Worm (Caenorhabditis elegans) whole organism, mixed stage, embryonic: ENCODE results near the gene sorb-1.

Source experiments
- bed-3 ChIP-seq: fragments of 200-800 bp; sonication (Bioruptor generic); optimal IDR thresholded peaks from 3 replicates; lab custom pipeline; 2018; ENCODE audit warnings: mild to moderate bottlenecking, missing genetic modification characterization, moderate library complexity, missing compliant biosample characterization
- blmp-1 ChIP-seq: fragments of 150-350 bp; optimal IDR thresholded peaks from 2 replicates; lab custom pipeline; 2014; ENCODE audit warnings: missing biosample characterization, missing genetic modification characterization
- ceh-83 ChIP-seq: fragments of 200-800 bp; sonication (Bioruptor generic); optimal IDR thresholded peaks from 2 replicates; lab custom pipeline; 2018; ENCODE audit warnings: mild to moderate bottlenecking, missing genetic modification characterization, missing compliant biosample characterization
- cnd-1 ChIP-seq: fragments of 200-800 bp; sonication (Bioruptor generic); optimal IDR thresholded peaks from 2 replicates; lab custom pipeline; 2018; ENCODE audit warnings: mild to moderate bottlenecking, missing genetic modification characterization, missing compliant biosample characterization
- drap-1 ChIP-seq: fragments of 200-800 bp; sonication (Bioruptor generic); optimal IDR thresholded peaks from 3 replicates; lab custom pipeline; 2018; ENCODE audit warnings: mild to moderate bottlenecking, missing genetic modification characterization, missing compliant biosample characterization
- elt-1 ChIP-seq: sonication (generic microtip); optimal IDR thresholded peaks from 2 replicates; lab custom pipeline; 2017; ENCODE audit warnings: missing genetic modification characterization, mild to moderate bottlenecking, missing compliant biosample characterization, antibody characterized with exemption, moderate library complexity, borderline replicate concordance; ENCODE audit not compliant: insufficient read depth
- lin-13 ChIP-seq: fragments of 150-350 bp; optimal IDR thresholded peaks from 2 replicates; lab custom pipeline; 2014; ENCODE audit warnings: missing biosample characterization, missing genetic modification characterization
- nhr-12 ChIP-seq: fragments of 150-350 bp; optimal IDR thresholded peaks from 2 replicates; lab custom pipeline; 2014; ENCODE audit warnings: missing biosample characterization, missing genetic modification characterization
- snpc-4 ChIP-seq: fragments of 150-350 bp; optimal IDR thresholded peaks from 2 replicates; lab custom pipeline; 2014; ENCODE audit warnings: missing biosample characterization, missing genetic modification characterization
- unc-120 ChIP-seq: sonication (generic microtip); optimal IDR thresholded peaks from 2 replicates; lab custom pipeline; 2017; ENCODE audit warnings: missing genetic modification characterization, missing compliant biosample characterization; ENCODE audit not compliant: poor library complexity, severe bottlenecking
- zip-8 ChIP-seq: fragments of 150-350 bp; optimal IDR thresholded peaks from 2 replicates; lab custom pipeline; 2014; ENCODE audit warnings: missing biosample characterization, missing genetic modification characterization

sorb-1 gene

ce11 chrIV:13797859-13798374 is 47.8 kb downstream of the sorb-1 start, which contains the start of gene Y45F10D.6:
TSS of gene Y45F10D.6 (minus strand) at chrIV:13797909.
- no peak for TF ChIP-seq bed-3 (GFP tag; lab: Kevin White, UChicago)
- TF ChIP-seq zip-8 = no peak

- no peak for TF ChIP-seq cnd-1
- TF ChIP-seq ceh-83 (GFP tag; lab: Kevin White, UChicago) = no peak
- TF ChIP-seq drap-1 = no peak
- TF ChIP-seq nhr-12 (tag; lab: Kevin White, UChicago) = no peak
- no peak for TF ChIP-seq lin-13
- TF ChIP-seq elt-1 (tag; lab: Kevin White, UChicago) = no peak
- no peak for TF ChIP-seq snpc-4 (tag; lab: Kevin White, UChicago)
- no peak for TF ChIP-seq blmp-1
- no peak for TF ChIP-seq unc-120 (tag; lab: Kevin White, UChicago)
These were observed 57.6 kb downstream of the sorb-1 start, which contains the start of gene Y45F10D.14 for ce11 chrIV:13807724-13808123. TSS of gene Y45F10D.14 (minus strand) at chrIV:13807824.
